Fruit fly (Drosophila melanogaster): ENCODE results near the gene IFT57.

IFT57 gene

dm6 chr2L:3534227-3534842 lies 3.7 kb downstream of the IFT57 start (continued):
- TF ChIP-seq CG10543 (GFP tag; optimal IDR thresholded peaks at IDR 0.05) (no peak), scrt (GFP tag; optimal IDR thresholded peaks at IDR 0.05) (no peak), vnd (GFP tag; IDR thresholded peaks at IDR 0.05; ENCODE audit: partially characterized antibody) (no peak), disco-r (GFP tag; optimal IDR thresholded peaks at IDR 0.05) (no peak), CG17829 (tag; optimal IDR thresholded peaks at IDR 0.05) (peak; percentile 45), CG3281 (GFP tag; optimal IDR thresholded peaks at IDR 0.05) (peak; percentile 27), CG12744 (GFP tag; optimal IDR thresholded peaks at IDR 0.05) (no peak), CG1792 (GFP tag; optimal IDR thresholded peaks at IDR 0.05) (no peak), ranshi (GFP tag; IDR thresholded peaks at IDR 0.05) (peak; percentile 41; the same call in 1 of the 2 replicates), sr (GFP tag; IDR thresholded peaks at IDR 0.05) (0 out of 3 replicates have a peak, but pooled peaks have one; percentile 16), CG1602 (GFP tag; optimal IDR thresholded peaks at IDR 0.05) (peak; percentile 48)

DNA sequence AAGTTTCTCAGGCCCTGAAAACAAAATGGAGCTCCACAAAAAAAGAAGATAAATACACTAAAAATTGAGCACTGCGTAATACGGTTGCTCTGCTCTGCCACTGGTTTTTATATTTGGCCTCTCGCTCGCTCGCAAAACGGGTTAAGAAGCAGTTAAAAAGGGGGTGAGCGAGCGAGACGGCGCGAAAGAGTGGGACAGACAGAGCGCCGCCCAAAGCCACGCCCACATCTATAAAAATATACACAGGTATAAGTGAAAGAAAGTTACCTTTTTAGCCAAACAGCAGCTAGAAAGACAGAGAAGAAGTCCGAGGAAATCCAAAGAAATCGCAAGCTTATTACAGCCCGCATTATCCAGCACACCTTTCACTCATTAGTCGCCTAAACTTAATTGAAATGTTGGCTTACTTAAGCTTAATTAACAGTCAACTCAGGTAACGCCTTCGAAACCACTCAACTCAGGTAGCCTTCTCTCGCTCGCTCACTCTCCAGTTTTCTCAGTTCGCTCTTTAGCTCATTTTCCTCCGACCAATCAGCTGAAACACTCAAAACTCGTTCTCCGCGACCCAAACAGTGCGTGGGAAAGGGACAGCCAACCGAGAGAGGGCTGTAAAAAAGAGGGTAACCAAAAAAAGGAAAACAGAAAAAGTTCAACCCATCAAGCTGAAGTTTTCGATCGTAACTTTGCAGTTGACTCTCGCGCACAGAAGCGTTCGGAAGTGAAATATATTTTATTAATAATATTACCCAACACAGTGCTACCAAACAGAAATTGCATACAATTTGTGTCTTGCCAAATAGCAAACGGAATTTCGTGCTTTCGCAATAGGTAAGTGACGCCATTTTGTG lies 8.2 kb downstream of the IFT57 start, which contains the start of gene drm:
Gene drm (plus strand): TSS at position 684 of the 848 bp plus-strand sequence.
- TF ChIP-seq jigr1 (GFP tag; IDR thresholded peaks at IDR 0.05): no peak
- no peak for TF ChIP-seq crc (GFP tag; optimal IDR thresholded peaks at IDR 0.05)
- no peak for TF ChIP-seq Fer3 (tag; optimal IDR thresholded peaks at IDR 0.05)
- TF ChIP-seq bowl (GFP tag; IDR thresholded peaks at IDR 0.05): peak; percentile 89
- peak; percentile 89 to 92 for TF ChIP-seq Trl (optimal IDR thresholded peaks at IDR 0.05)
- no peak for TF ChIP-seq Trl (GFP tag; optimal IDR thresholded peaks at IDR 0.05)
- TF ChIP-seq HLHmδ (GFP tag; optimal IDR thresholded peaks at IDR 0.05): no peak
- TF ChIP-seq pita (GFP tag; optimal IDR thresholded peaks at IDR 0.05): no peak
- no peak for TF ChIP-seq Hr3 (GFP tag; optimal IDR thresholded peaks at IDR 0.05)
- TF ChIP-seq ERR (GFP tag; optimal IDR thresholded peaks at IDR 0.05): no peak
- peak; percentile 65 for TF ChIP-seq Adf1 (GFP tag; IDR thresholded peaks at IDR 0.05)
- TF ChIP-seq Optix (GFP tag; IDR thresholded peaks at IDR 0.05): no peak
- TF ChIP-seq sqz (GFP tag; optimal IDR thresholded peaks at IDR 0.05): peak; percentile 14
- TF ChIP-seq z (GFP tag; IDR thresholded peaks at IDR 0.05): peak; percentile 96
- peak; percentile 23 for TF ChIP-seq Abd-B (GFP tag; optimal IDR thresholded peaks at IDR 0.05)
- TF ChIP-seq CG15514 (GFP tag; optimal IDR thresholded peaks at IDR 0.05): no peak
- no peak for TF ChIP-seq Rx (GFP tag; IDR thresholded peaks at IDR 0.05)
- TF ChIP-seq CG13123 (GFP tag; optimal IDR thresholded peaks at IDR 0.05): no peak
- no peak for TF ChIP-seq ab (GFP tag; optimal IDR thresholded peaks at IDR 0.05)
- no peak for TF ChIP-seq CG10209 (GFP tag; optimal IDR thresholded peaks at IDR 0.05)
- TF ChIP-seq nau (GFP tag; optimal IDR thresholded peaks at IDR 0.05): no peak
- TF ChIP-seq CG6765 (GFP tag; optimal IDR thresholded peaks at IDR 0.05): no peak
- TF ChIP-seq CG11723 (GFP tag; optimal IDR thresholded peaks at IDR 0.05): no peak
- TF ChIP-seq Jarid2 (GFP tag; optimal IDR thresholded peaks at IDR 0.05): peak; percentile 53
- TF ChIP-seq CG1832 (GFP tag; optimal IDR thresholded peaks at IDR 0.05): peak; percentile 95
- TF ChIP-seq en (GFP tag; optimal IDR thresholded peaks at IDR 0.05): no peak
- 0 out of 2 replicates have a peak, but pooled peaks have one; percentile 16 for TF ChIP-seq CG32767 (GFP tag; IDR thresholded peaks at IDR 0.05)
- TF ChIP-seq CG2889 (GFP tag; IDR thresholded peaks at IDR 0.05): no peak
- TF ChIP-seq Kr (GFP tag; optimal IDR thresholded peaks at IDR 0.05): peak; percentile 83
- TF ChIP-seq CG31224 (GFP tag; IDR thresholded peaks at IDR 0.05): no peak
- no peak for TF ChIP-seq CG15269 (tag; optimal IDR thresholded peaks at IDR 0.05)
- TF ChIP-seq CG17802 (tag; optimal IDR thresholded peaks at IDR 0.05): no peak
- no peak for TF ChIP-seq zfh1 (GFP tag; IDR thresholded peaks at IDR 0.05)
- no peak for TF ChIP-seq ewg (GFP tag; optimal IDR thresholded peaks at IDR 0.05)
- TF ChIP-seq CG11696 (GFP tag; IDR thresholded peaks at IDR 0.05): no peak
- no peak for TF ChIP-seq gcm (GFP tag; optimal IDR thresholded peaks at IDR 0.05)
- TF ChIP-seq CG13624 (GFP tag; optimal IDR thresholded peaks at IDR 0.05): peak; percentile 25
